Fruit fly (Drosophila melanogaster) whole organism, embryonic: Measurements from ENCODE around the gene GAPsec.

Experiments
- Awh ChIP-seq: fragments of 200-800 bp; sonication (Bioruptor generic); IDR thresholded peaks from 2 replicates; pipeline ENCODE4, ENCODE4 v1.3.6; 2022; ENCODE audit warnings: missing biosample characterization, missing genetic modification characterization
- BtbVII ChIP-seq: fragments of 200-800 bp; sonication (Bioruptor generic); optimal IDR thresholded peaks from 3 replicates; lab custom pipeline; 2017; ENCODE audit warnings: missing biosample characterization, mild to moderate bottlenecking, missing genetic modification characterization
- C15 ChIP-seq: fragments of 200-800 bp; sonication (Bioruptor generic); IDR thresholded peaks from 3 replicates; pipeline ENCODE4 v1.3.6; 2022; ENCODE audit warnings: missing biosample characterization, missing genetic modification characterization
- CG10274 ChIP-seq: fragments of 200-800 bp; sonication (Bioruptor generic); optimal IDR thresholded peaks from 3 replicates; lab custom pipeline; 2017; ENCODE audit warnings: missing biosample characterization, mild to moderate bottlenecking, missing genetic modification characterization
- CG10543 ChIP-seq: fragments of 200-800 bp; sonication (Bioruptor generic); optimal IDR thresholded peaks from 3 replicates; lab custom pipeline; 2017; ENCODE audit warnings: missing biosample characterization, mild to moderate bottlenecking, missing genetic modification characterization, moderate library complexity
- CG11504 ChIP-seq: fragments of 200-800 bp; sonication (Bioruptor generic); optimal IDR thresholded peaks from 3 replicates; lab custom pipeline; 2019; ENCODE audit warnings: missing biosample characterization, mild to moderate bottlenecking, missing genetic modification characterization, moderate library complexity
- CG12071 ChIP-seq: fragments of 200-800 bp; sonication (Bioruptor generic); optimal IDR thresholded peaks from 3 replicates; lab custom pipeline; 2018; ENCODE audit warnings: missing biosample characterization, mild to moderate bottlenecking, missing genetic modification characterization
- CG12155 ChIP-seq: fragments of 200-800 bp; sonication (Bioruptor generic); optimal IDR thresholded peaks from 3 replicates; lab custom pipeline; 2016; ENCODE audit warnings: missing biosample characterization, missing genetic modification characterization
- CG14014 ChIP-seq: fragments of 200-800 bp; sonication (Bioruptor generic); IDR thresholded peaks from 2 replicates; pipeline ENCODE4 v1.3.6; 2022; ENCODE audit warnings: missing biosample characterization, missing genetic modification characterization
- CG15011 ChIP-seq: fragments of 200-800 bp; sonication (Bioruptor generic); optimal IDR thresholded peaks from 3 replicates; lab custom pipeline; 2018; ENCODE audit warnings: missing biosample characterization, mild to moderate bottlenecking, missing genetic modification characterization
- CG15269 ChIP-seq: fragments of 200-800 bp; sonication (Bioruptor generic); optimal IDR thresholded peaks from 2 replicates; lab custom pipeline; 2018; ENCODE audit warnings: missing biosample characterization, mild to moderate bottlenecking, missing genetic modification characterization, moderate library complexity
- CG15514 ChIP-seq: fragments of 200-800 bp; sonication (Bioruptor generic); optimal IDR thresholded peaks from 3 replicates; lab custom pipeline; 2017; ENCODE audit warnings: missing biosample characterization, missing genetic modification characterization, mild to moderate bottlenecking, moderate library complexity, missing genetic modification reagents
- CG2678 ChIP-seq: fragments of 200-800 bp; sonication (Bioruptor generic); optimal IDR thresholded peaks from 3 replicates; lab custom pipeline; 2019; ENCODE audit warnings: missing biosample characterization, mild to moderate bottlenecking, missing genetic modification characterization, moderate library complexity
- CG31365 ChIP-seq: fragments of 200-800 bp; sonication (Bioruptor generic); optimal IDR thresholded peaks from 2 replicates; lab custom pipeline; 2018; ENCODE audit warnings: missing biosample characterization, mild to moderate bottlenecking, missing genetic modification characterization
- CG32532 ChIP-seq: fragments of 200-800 bp; sonication (Bioruptor generic); IDR thresholded peaks from 2 replicates; pipeline ENCODE4 v1.3.6; 2022; ENCODE audit warnings: missing biosample characterization, missing genetic modification characterization
- CG3281 ChIP-seq: fragments of 200-800 bp; sonication (Bioruptor generic); optimal IDR thresholded peaks from 3 replicates; lab custom pipeline; 2017; ENCODE audit warnings: missing biosample characterization, mild to moderate bottlenecking, missing genetic modification characterization
- CG34422 ChIP-seq: fragments of 200-800 bp; sonication (Bioruptor generic); IDR thresholded peaks from 3 replicates; pipeline ENCODE4 v1.3.6; 2022; ENCODE audit warnings: missing biosample characterization, missing genetic modification characterization
- Doc3 ChIP-seq: fragments of 200-800 bp; sonication (Bioruptor generic); IDR thresholded peaks from 3 replicates; pipeline ENCODE4 v1.3.6; 2022; ENCODE audit warnings: missing biosample characterization, missing genetic modification characterization; ENCODE audit not compliant: partially characterized antibody
- Fer2 ChIP-seq: fragments of 200-800 bp; sonication (Bioruptor generic); optimal IDR thresholded peaks from 2 replicates; lab custom pipeline; 2018; ENCODE audit warnings: missing biosample characterization, mild to moderate bottlenecking, missing genetic modification characterization, moderate library complexity
- HLH4C ChIP-seq: fragments of 200-800 bp; sonication (Bioruptor generic); IDR thresholded peaks from 3 replicates; pipeline ENCODE4 v1.3.6; 2022; ENCODE audit warnings: missing biosample characterization, missing genetic modification characterization; ENCODE audit not compliant: partially characterized antibody
- Kr ChIP-seq: fragments of 200-800 bp; sonication (Bioruptor generic); optimal IDR thresholded peaks from 2 replicates; lab custom pipeline; 2017; ENCODE audit warnings: missing biosample characterization, mild to moderate bottlenecking, missing genetic modification characterization
- Lim3 ChIP-seq: fragments of 200-800 bp; sonication (Bioruptor generic); IDR thresholded peaks from 2 replicates; pipeline ENCODE4 v1.3.6; 2022; ENCODE audit warnings: missing biosample characterization, missing genetic modification characterization
- Meics ChIP-seq: fragments of 200-800 bp; sonication (Bioruptor generic); optimal IDR thresholded peaks from 2 replicates; lab custom pipeline; 2017; ENCODE audit warnings: missing biosample characterization, mild to moderate bottlenecking, missing genetic modification characterization
- Ssrp ChIP-seq: fragments of 200-800 bp; sonication (Bioruptor generic); optimal IDR thresholded peaks from 2 replicates; lab custom pipeline; 2018; ENCODE audit warnings: missing biosample characterization, mild to moderate bottlenecking, missing genetic modification characterization, moderate library complexity
- az2 ChIP-seq: fragments of 200-800 bp; sonication (Bioruptor generic); optimal IDR thresholded peaks from 3 replicates; lab custom pipeline; 2016; ENCODE audit warnings: missing biosample characterization, missing genetic modification characterization
- bab2 ChIP-seq: fragments of 200-800 bp; sonication (Bioruptor generic); optimal IDR thresholded peaks from 2 replicates; lab custom pipeline; 2016; ENCODE audit warnings: missing biosample characterization, missing genetic modification characterization
- corto ChIP-seq: fragments of 200-800 bp; sonication (Bioruptor generic); optimal IDR thresholded peaks from 2 replicates; lab custom pipeline; 2016; ENCODE audit warnings: missing biosample characterization, mild to moderate bottlenecking, missing genetic modification characterization, moderate library complexity
- cwo ChIP-seq: fragments of 200-800 bp; sonication (Bioruptor generic); optimal IDR thresholded peaks from 3 replicates; lab custom pipeline; 2017; ENCODE audit warnings: missing biosample characterization, missing genetic modification characterization, mild to moderate bottlenecking, moderate library complexity, missing genetic modification reagents
- dimm ChIP-seq: fragments of 200-800 bp; sonication (Bioruptor generic); IDR thresholded peaks from 2 replicates; pipeline ENCODE4 v1.3.6; 2022; ENCODE audit warnings: missing biosample characterization, missing genetic modification characterization
- disco-r ChIP-seq: fragments of 200-800 bp; sonication (Bioruptor generic); optimal IDR thresholded peaks from 2 replicates; lab custom pipeline; 2016; ENCODE audit warnings: missing biosample characterization, missing genetic modification characterization
- dpn ChIP-seq, 2 experiments: fragments of 200-800 bp; sonication (Bioruptor generic); optimal IDR thresholded peaks; 3 replicates each; lab custom pipeline; 2016; ENCODE audit warnings: missing biosample characterization in 2 of 2, missing genetic modification characterization in 2 of 2
- fd102C ChIP-seq: fragments of 200-800 bp; sonication (Bioruptor generic); optimal IDR thresholded peaks from 2 replicates; lab custom pipeline; 2018; ENCODE audit warnings: missing biosample characterization, mild to moderate bottlenecking, missing genetic modification characterization, moderate library complexity
- fd64A ChIP-seq: fragments of 200-800 bp; sonication (Bioruptor generic); optimal IDR thresholded peaks from 3 replicates; lab custom pipeline; 2018; ENCODE audit warnings: missing biosample characterization, mild to moderate bottlenecking, missing genetic modification characterization
- gfzf ChIP-seq: fragments of 200-800 bp; sonication (Bioruptor generic); optimal IDR thresholded peaks from 2 replicates; lab custom pipeline; 2016; ENCODE audit warnings: missing biosample characterization, mild to moderate bottlenecking, missing genetic modification characterization, moderate library complexity
- gsb ChIP-seq: fragments of 200-800 bp; sonication (Bioruptor generic); IDR thresholded peaks from 2 replicates; pipeline ENCODE4 v1.3.6; 2022; ENCODE audit warnings: missing biosample characterization, missing genetic modification characterization
- lilli ChIP-seq: fragments of 200-800 bp; sonication (Bioruptor generic); optimal IDR thresholded peaks from 3 replicates; lab custom pipeline; 2016; ENCODE audit warnings: missing biosample characterization, missing genetic modification characterization
- mam ChIP-seq: fragments of 200-800 bp; sonication (Bioruptor generic); optimal IDR thresholded peaks from 3 replicates; lab custom pipeline; 2016; ENCODE audit warnings: missing biosample characterization, missing genetic modification characterization
- nom ChIP-seq: fragments of 200-800 bp; sonication (Bioruptor generic); optimal IDR thresholded peaks from 2 replicates; lab custom pipeline; 2017; ENCODE audit warnings: missing biosample characterization, missing genetic modification characterization, mild to moderate bottlenecking, moderate library complexity, missing genetic modification reagents
- odd ChIP-seq: fragments of 200-800 bp; sonication (Bioruptor generic); optimal IDR thresholded peaks from 2 replicates; lab custom pipeline; 2017; ENCODE audit warnings: missing biosample characterization, mild to moderate bottlenecking, missing genetic modification characterization
- onecut ChIP-seq: fragments of 200-800 bp; sonication (Bioruptor generic); IDR thresholded peaks from 2 replicates; pipeline ENCODE4 v1.3.6; 2022; ENCODE audit warnings: missing biosample characterization, missing genetic modification characterization
- pho ChIP-seq: fragments of 200-800 bp; sonication (Bioruptor generic); optimal IDR thresholded peaks from 2 replicates; lab custom pipeline; 2016; ENCODE audit warnings: missing biosample characterization, missing genetic modification characterization
- pnt ChIP-seq: fragments of 200-800 bp; sonication (Bioruptor generic); optimal IDR thresholded peaks from 3 replicates; lab custom pipeline; 2016; ENCODE audit warnings: missing biosample characterization, missing genetic modification characterization
- rib ChIP-seq: fragments of 200-800 bp; sonication (Bioruptor generic); IDR thresholded peaks from 2 replicates; pipeline ENCODE4 v1.3.6; 2022; ENCODE audit warnings: missing biosample characterization, missing genetic modification characterization
- salm ChIP-seq: fragments of 200-800 bp; sonication (Bioruptor generic); optimal IDR thresholded peaks from 2 replicates; lab custom pipeline; 2018; ENCODE audit warnings: missing biosample characterization, mild to moderate bottlenecking, missing genetic modification characterization
- schlank ChIP-seq: fragments of 200-800 bp; sonication (Bioruptor generic); optimal IDR thresholded peaks from 2 replicates; lab custom pipeline; 2018; ENCODE audit warnings: missing biosample characterization, mild to moderate bottlenecking, missing genetic modification characterization
- sd ChIP-seq: fragments of 200-800 bp; sonication (Bioruptor generic); optimal IDR thresholded peaks from 3 replicates; lab custom pipeline; 2018; ENCODE audit warnings: missing biosample characterization, mild to moderate bottlenecking, missing genetic modification characterization, moderate library complexity
- sens ChIP-seq: fragments of 200-800 bp; sonication (Bioruptor generic); peaks from one replicate; lab custom pipeline; 2016; ENCODE audit warnings: missing biosample characterization, missing genetic modification characterization
- stc ChIP-seq: fragments of 200-800 bp; sonication (Bioruptor generic); IDR thresholded peaks from 2 replicates; pipeline ENCODE4 v1.3.6; 2022; ENCODE audit warnings: missing biosample characterization, missing genetic modification characterization
- tgo ChIP-seq: fragments of 200-800 bp; sonication (Bioruptor generic); IDR thresholded peaks from 3 replicates; pipeline ENCODE4 v1.3.6; 2022; ENCODE audit warnings: missing biosample characterization, missing genetic modification characterization
- vvl ChIP-seq: fragments of 200-800 bp; sonication (Bioruptor generic); IDR thresholded peaks from 2 replicates; pipeline ENCODE4 v1.3.6; 2022; ENCODE audit warnings: missing biosample characterization, missing genetic modification characterization
- zen ChIP-seq: fragments of 200-800 bp; sonication (Bioruptor generic); optimal IDR thresholded peaks from 3 replicates; lab custom pipeline; 2018; ENCODE audit warnings: missing biosample characterization, mild to moderate bottlenecking, missing genetic modification characterization, moderate library complexity

GAPsec gene

dm6 chr3L:8584086-8584485 is 39.6 kb downstream of the GAPsec start (continued):
- TF ChIP-seq stc (GFP tag; lab: Robert Waterston, UW) (no peak), Meics (peak; percentile 58), CG2678 (tag; lab: Kevin White, UChicago) (peak; percentile 67), CG11504 (no peak), CG32532 (GFP tag; lab: Robert Waterston, UW) (no peak), mam (GFP tag; lab: Kevin White, UChicago) (peak; percentile 4), corto (no peak), Awh (GFP tag; lab: Robert Waterston, UW) (peak; percentile 60), Lim3 (GFP tag; lab: Robert Waterston, UW) (no peak), schlank (peak; percentile 57), dimm (GFP tag; lab: Robert Waterston, UW) (no peak), gfzf (no peak), Kr (no peak), CG3281 (peak; percentile 59), pnt (GFP tag; lab: Kevin White, UChicago) (peak; percentile 12), CG15514 (GFP tag; lab: Kevin White, UChicago) (peak; percentile 68), Fer2 (tag; lab: Kevin White, UChicago) (peak; percentile 3), CG14014 (GFP tag; lab: Robert Waterston, UW) (peak; percentile 45; the same call in 1 of the 2 replicates), CG15011 (peak; percentile 21), BtbVII (GFP tag; lab: Kevin White, UChicago) (peak; percentile 41), onecut (GFP tag; lab: Robert Waterston, UW) (peak; percentile 23; the same call in 1 of the 2 replicates), cwo (peak; percentile 37), odd (GFP tag; lab: Kevin White, UChicago) (peak; percentile 15), CG31365 (tag; lab: Kevin White, UChicago) (peak; percentile 26), CG34422 (no peak; the same call in 2 of the 3 replicates), Ssrp (no peak), HLH4C (no peak), vvl (GFP tag; lab: Robert Waterston, UW) (peak; percentile 45; the same call in 1 of the 2 replicates), salm (tag; lab: Kevin White, UChicago) (peak; percentile 35), CG15269 (tag; lab: Kevin White, UChicago) (no peak), rib (GFP tag; lab: Robert Waterston, UW) (0 out of 2 replicates have a peak, but pooled peaks have one; percentile 31), C15 (GFP tag; lab: Robert Waterston, UW) (no peak), tgo (GFP tag; lab: Robert Waterston, UW) (peak; percentile 28; the same call in 1 of the 3 replicates), Doc3 (no peak), lilli (GFP tag; lab: Kevin White, UChicago) (no peak), sens (GFP tag; lab: Kevin White, UChicago) (peak; percentile 76), CG10543 (GFP tag; lab: Kevin White, UChicago) (peak; percentile 15), CG12155 (no peak), fd102C (no peak), CG10274 (GFP tag; lab: Kevin White, UChicago) (no peak), zen (tag; lab: Kevin White, UChicago) (no peak), sd (tag; lab: Kevin White, UChicago) (peak; percentile 41), dpn (GFP tag; optimal IDR thresholded peaks at IDR 0.05; lab: Kevin White, UChicago) (peak in 1 of 2 experiments; percentile 30), CG12071 (peak; percentile 75), bab2 (GFP tag; lab: Kevin White, UChicago) (peak; percentile 28), disco-r (GFP tag; lab: Kevin White, UChicago) (peak; percentile 37), fd64A (GFP tag; lab: Kevin White, UChicago) (peak; percentile 34), pho (GFP tag; lab: Kevin White, UChicago) (peak; percentile 12), az2 (GFP tag; lab: Kevin White, UChicago) (no peak), gsb (GFP tag; lab: Robert Waterston, UW) (peak; percentile 31; the same call in 1 of the 2 replicates), nom (no peak)
